Worm (Caenorhabditis elegans) whole organism, midembryonic: ENCODE results near the gene str-143.
A peak's percentile ranks its signal among the peaks of the same experiment; 100 is the strongest.

Experiments
- cog-1 ChIP-seq: sonication (generic microtip); optimal IDR thresholded peaks from 2 replicates; lab custom pipeline; 2016; ENCODE audit warnings: missing genetic modification characterization, missing compliant biosample characterization
- flt-1 ChIP-seq: fragments of 200-800 bp; sonication (Bioruptor generic); IDR thresholded peaks from 2 replicates; pipeline ENCODE4 v1.3.6; 2022; ENCODE audit warnings: missing genetic modification characterization, missing compliant biosample characterization
- ref-1 ChIP-seq: fragments of 200-800 bp; sonication (Bioruptor generic); conservative IDR thresholded peaks from 2 replicates; pipeline ENCODE4 v1.3.6; 2022; ENCODE audit warnings: missing genetic modification reagents, missing genetic modification characterization, missing compliant biosample characterization
- tab-1 ChIP-seq: fragments of 200-800 bp; sonication (Bioruptor generic); IDR thresholded peaks from 2 replicates; pipeline ENCODE4 v1.3.6; 2022; ENCODE audit warnings: missing genetic modification characterization, missing compliant biosample characterization

DNA sequence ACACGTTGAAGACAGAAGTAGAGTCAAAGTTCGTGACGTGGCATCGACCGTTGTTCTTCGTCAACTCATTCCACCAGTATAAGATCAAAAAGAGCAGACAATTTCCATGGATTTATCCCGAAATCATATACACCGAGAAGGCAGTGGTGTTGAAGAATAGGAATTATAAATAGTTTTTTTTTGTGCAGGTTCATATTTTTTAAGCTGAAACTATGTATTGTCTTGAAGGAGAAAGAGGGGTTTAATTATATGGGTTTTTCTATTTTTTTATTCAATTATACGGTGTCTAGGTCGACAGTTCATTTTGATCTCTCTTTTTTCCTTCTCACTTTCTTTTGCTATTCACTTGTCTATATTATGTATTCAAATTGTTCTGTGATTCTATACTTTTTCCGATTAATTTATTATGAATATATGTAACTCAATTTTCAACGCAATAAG lies 30.4 kb downstream of the str-143 start:
- TF ChIP-seq flt-1 (peak; percentile 38), tab-1 (GFP tag; lab: Robert Waterston, UW) (no peak), ref-1 (GFP tag; lab: Robert Waterston, UW) (no peak), cog-1 (tag; lab: Kevin White, UChicago) (no peak)
